Comparison of ENCODE assay signal across 2 fruit fly cellular contexts in genomic region chr3R:30179934-30180333, dm6.
TF ChIP-seq lines count a peak whose summit lies in the region.

TSS of gene Bet5 (plus strand) at chr3R:30180232.

- no peak for TF ChIP-seq CTCF in whole organism, embryonic (GFP tag; optimal IDR thresholded peaks at IDR 0.05; lab: Kevin White, UChicago)

TF ChIP-seq in whole organism, embryonic, 481 proteins besides CTCF, POLR2A, EP300 and RAD21 (continues in another document):
- peak; percentile 23 for TF ChIP-seq Ets97D (GFP tag; optimal IDR thresholded peaks at IDR 0.05; lab: Kevin White, UChicago)
- 0 out of 3 replicates have a peak, but pooled peaks have one; percentile 45 for TF ChIP-seq CG6791 (GFP tag; IDR thresholded peaks at IDR 0.05; lab: Robert Waterston, UW; ENCODE audit: partially characterized antibody)
- no peak for TF ChIP-seq Rfx (GFP tag; IDR thresholded peaks at IDR 0.05; lab: Robert Waterston, UW)
- TF ChIP-seq MBD-R2 (GFP tag; IDR thresholded peaks at IDR 0.05; lab: Robert Waterston, UW): peak; percentile 88
- TF ChIP-seq CG2116 (GFP tag; optimal IDR thresholded peaks at IDR 0.05; lab: Kevin White, UChicago): peak; percentile 12
- TF ChIP-seq Nf-YB (GFP tag; optimal IDR thresholded peaks at IDR 0.05; lab: Kevin White, UChicago): no peak
- TF ChIP-seq lilli (GFP tag; optimal IDR thresholded peaks at IDR 0.05; lab: Kevin White, UChicago): no peak
- TF ChIP-seq Lim3 (GFP tag; IDR thresholded peaks at IDR 0.05; lab: Robert Waterston, UW): no peak
- no peak for TF ChIP-seq Nf-YA (GFP tag; IDR thresholded peaks at IDR 0.05; lab: Robert Waterston, UW)
- TF ChIP-seq Sin3A (optimal IDR thresholded peaks at IDR 0.05; lab: Kevin White, UChicago): peak; percentile 60
- TF ChIP-seq Eip74EF (GFP tag; optimal IDR thresholded peaks at IDR 0.05; lab: Kevin White, UChicago): no peak
- TF ChIP-seq dati (GFP tag; IDR thresholded peaks at IDR 0.05; lab: Robert Waterston, UW): no peak
- peak; percentile 29 for TF ChIP-seq CG17186 (GFP tag; optimal IDR thresholded peaks at IDR 0.05; lab: Kevin White, UChicago)
- TF ChIP-seq Dll (GFP tag; IDR thresholded peaks at IDR 0.05; lab: Robert Waterston, UW; ENCODE audit: partially characterized antibody): peak; percentile 52; the same call in 2 of the 4 replicates
- no peak for TF ChIP-seq NC2β (GFP tag; optimal IDR thresholded peaks at IDR 0.05; lab: Kevin White, UChicago)
- no peak for TF ChIP-seq ttk (GFP tag; IDR thresholded peaks at IDR 0.05; lab: Robert Waterston, UW)
- no peak for TF ChIP-seq so (GFP tag; IDR thresholded peaks at IDR 0.05; lab: Robert Waterston, UW)
- TF ChIP-seq prd (optimal IDR thresholded peaks at IDR 0.05; lab: Kevin White, UChicago): no peak
- TF ChIP-seq prd (GFP tag; IDR thresholded peaks at IDR 0.05; lab: Robert Waterston, UW): no peak
- TF ChIP-seq CG13894 (tag; optimal IDR thresholded peaks at IDR 0.05; lab: Kevin White, UChicago): no peak
- TF ChIP-seq D (optimal IDR thresholded peaks at IDR 0.05; lab: Kevin White, UChicago): no peak
- no peak for TF ChIP-seq D (GFP tag; optimal IDR thresholded peaks at IDR 0.05; lab: Kevin White, UChicago)
- peak; percentile 80 for TF ChIP-seq stwl (tag; optimal IDR thresholded peaks at IDR 0.05; lab: Kevin White, UChicago)
- TF ChIP-seq mirr (GFP tag; optimal IDR thresholded peaks at IDR 0.05; lab: Kevin White, UChicago): no peak
- peak; percentile 15 for TF ChIP-seq CG4617 (GFP tag; optimal IDR thresholded peaks at IDR 0.05; lab: Kevin White, UChicago; ENCODE audit: borderline replicate concordance)
- TF ChIP-seq gfzf (GFP tag; optimal IDR thresholded peaks at IDR 0.05; lab: Kevin White, UChicago): peak; percentile 48
- no peak for TF ChIP-seq NK7.1 (GFP tag; optimal IDR thresholded peaks at IDR 0.05; lab: Kevin White, UChicago)
- no peak for TF ChIP-seq fd64A (GFP tag; optimal IDR thresholded peaks at IDR 0.05; lab: Kevin White, UChicago)
- peak; percentile 12; the same call in 1 of the 2 replicates for TF ChIP-seq CG3847 (GFP tag; IDR thresholded peaks at IDR 0.05; lab: Robert Waterston, UW)
- TF ChIP-seq Antp (GFP tag; optimal IDR thresholded peaks at IDR 0.05; lab: Kevin White, UChicago): no peak
- peak; percentile 16 for TF ChIP-seq CG15514 (GFP tag; optimal IDR thresholded peaks at IDR 0.05; lab: Kevin White, UChicago)
- 0 out of 2 replicates have a peak, but pooled peaks have one; percentile 12 for TF ChIP-seq amos (GFP tag; IDR thresholded peaks at IDR 0.05; lab: Robert Waterston, UW; ENCODE audit: partially characterized antibody)
- no peak for TF ChIP-seq ems (GFP tag; optimal IDR thresholded peaks at IDR 0.05; lab: Kevin White, UChicago)
- TF ChIP-seq vvl (GFP tag; IDR thresholded peaks at IDR 0.05; lab: Robert Waterston, UW): peak; percentile 59
- peak; percentile 67 for TF ChIP-seq Dp (GFP tag; optimal IDR thresholded peaks at IDR 0.05; lab: Kevin White, UChicago)
- TF ChIP-seq BEAF-32 (GFP tag; optimal IDR thresholded peaks at IDR 0.05; lab: Kevin White, UChicago): peak; percentile 40
- TF ChIP-seq Ravus (GFP tag; IDR thresholded peaks at IDR 0.05; lab: Robert Waterston, UW): no peak
- peak; percentile 17; the same call in 1 of the 2 replicates for TF ChIP-seq bbx (GFP tag; IDR thresholded peaks at IDR 0.05; lab: Robert Waterston, UW; ENCODE audit: partially characterized antibody)
- peak; percentile 98 for TF ChIP-seq trem (tag; optimal IDR thresholded peaks at IDR 0.05; lab: Kevin White, UChicago)
- no peak for TF ChIP-seq sug (tag; optimal IDR thresholded peaks at IDR 0.05; lab: Kevin White, UChicago)
- no peak for TF ChIP-seq ind (GFP tag; optimal IDR thresholded peaks at IDR 0.05; lab: Kevin White, UChicago)
- TF ChIP-seq maf-S (GFP tag; optimal IDR thresholded peaks at IDR 0.05; lab: Kevin White, UChicago): no peak
- no peak for TF ChIP-seq CG34376 (GFP tag; optimal IDR thresholded peaks at IDR 0.05; lab: Kevin White, UChicago)
- TF ChIP-seq CG8765 (GFP tag; IDR thresholded peaks at IDR 0.05; lab: Robert Waterston, UW): no peak
- 0 out of 2 replicates have a peak, but pooled peaks have one; percentile 18 for TF ChIP-seq Scr (GFP tag; IDR thresholded peaks at IDR 0.05; lab: Robert Waterston, UW; ENCODE audit: partially characterized antibody)

TF ChIP-seq in whole organism, prepupa, 60 proteins besides CTCF, POLR2A, EP300 and RAD21:
- TF ChIP-seq CG4318 (GFP tag; optimal IDR thresholded peaks at IDR 0.05; lab: Kevin White, UChicago): no peak
- no peak for TF ChIP-seq lz (GFP tag; optimal IDR thresholded peaks at IDR 0.05; lab: Kevin White, UChicago)
- no peak for TF ChIP-seq CG31627 (GFP tag; optimal IDR thresholded peaks at IDR 0.05; lab: Kevin White, UChicago)
- TF ChIP-seq Blimp-1 (GFP tag; optimal IDR thresholded peaks at IDR 0.05; lab: Kevin White, UChicago): no peak
- peak; percentile 100 for TF ChIP-seq CG6808 (GFP tag; optimal IDR thresholded peaks at IDR 0.05; lab: Kevin White, UChicago)
- TF ChIP-seq CG9139 (GFP tag; optimal IDR thresholded peaks at IDR 0.05; lab: Kevin White, UChicago): no peak
- TF ChIP-seq cyc (GFP tag; optimal IDR thresholded peaks at IDR 0.05; lab: Kevin White, UChicago): no peak
- TF ChIP-seq CG11762 (GFP tag; optimal IDR thresholded peaks at IDR 0.05; lab: Kevin White, UChicago; ENCODE audit: insufficient read depth): no peak
- no peak for TF ChIP-seq net (GFP tag; optimal IDR thresholded peaks at IDR 0.05; lab: Kevin White, UChicago)
- TF ChIP-seq Lpt (GFP tag; optimal IDR thresholded peaks at IDR 0.05; lab: Kevin White, UChicago): no peak
- peak; percentile 31 for TF ChIP-seq Eip78C (GFP tag; lab: Kevin White, UChicago)
- TF ChIP-seq salr (GFP tag; optimal IDR thresholded peaks at IDR 0.05; lab: Kevin White, UChicago): no peak
- no peak for TF ChIP-seq CG6854 (GFP tag; optimal IDR thresholded peaks at IDR 0.05; lab: Kevin White, UChicago)
- TF ChIP-seq fd85E (GFP tag; optimal IDR thresholded peaks at IDR 0.05; lab: Kevin White, UChicago): no peak
- no peak for TF ChIP-seq CG3919 (GFP tag; optimal IDR thresholded peaks at IDR 0.05; lab: Kevin White, UChicago)
